Worm (Caenorhabditis elegans): ENCODE measurements around the gene spp-29.
A peak's percentile ranks its signal among the peaks of the same experiment; 100 is the strongest.

spp-29 gene

ce11 chrV:17655205-17655604, 41.4 kb downstream of the spp-29 start:
- TF ChIP-seq tbp1 (GFP tag; optimal IDR thresholded peaks at IDR 0.05) (no peak), atf-7 (tag; optimal IDR thresholded peaks at IDR 0.05) (no peak), lir-1 (GFP tag; conservative IDR thresholded peaks at IDR 0.05) (no peak), Y56A3A.18 (GFP tag; IDR thresholded peaks at IDR 0.05) (no peak), madf-3 (GFP tag; IDR thresholded peaks at IDR 0.05) (no peak), K12H6.12 (tag; optimal IDR thresholded peaks at IDR 0.05) (no peak), hsf-1 (GFP tag; IDR thresholded peaks at IDR 0.05) (0 out of 2 replicates have a peak, but pooled peaks have one; percentile 25), repo-1 (tag; optimal IDR thresholded peaks at IDR 0.05) (no peak), lsl-1 (GFP tag; optimal IDR thresholded peaks at IDR 0.05) (peak; percentile 75), mes-4 (tag; optimal IDR thresholded peaks at IDR 0.05) (no peak), ztf-22 (GFP tag; optimal IDR thresholded peaks at IDR 0.05) (no peak), nhr-120 (GFP tag; IDR thresholded peaks at IDR 0.05) (no peak), egrh-3 (GFP tag; IDR thresholded peaks at IDR 0.05) (no peak), ztf-26 (tag; optimal IDR thresholded peaks at IDR 0.05) (no peak), Y95B8A.8 (GFP tag; IDR thresholded peaks at IDR 0.05) (no peak), D2030.7 (GFP tag; IDR thresholded peaks at IDR 0.05) (peak; percentile 48; the same call in 1 of the 2 replicates), madf-6 (GFP tag; IDR thresholded peaks at IDR 0.05) (peak; percentile 64), attf-5 (GFP tag; optimal IDR thresholded peaks at IDR 0.05) (no peak), ZK185.1 (tag; optimal IDR thresholded peaks at IDR 0.05; ENCODE audit: poor library complexity, severe bottlenecking) (no peak), let-526 (GFP tag; IDR thresholded peaks at IDR 0.05) (no peak), ztf-18 (tag; optimal IDR thresholded peaks at IDR 0.05) (no peak), C06A6.2 (GFP tag; conservative IDR thresholded peaks at IDR 0.05) (no peak), akir-1 (GFP tag; optimal IDR thresholded peaks at IDR 0.05) (no peak), nfya-2 (GFP tag; IDR thresholded peaks at IDR 0.05) (no peak), T26A5.8 (tag; optimal IDR thresholded peaks at IDR 0.05) (no peak), B0019.2 (GFP tag; conservative IDR thresholded peaks at IDR 0.05) (no peak), ztf-28 (GFP tag; IDR thresholded peaks at IDR 0.05) (no peak), F49E8.2 (tag; optimal IDR thresholded peaks at IDR 0.05; ENCODE audit: insufficient read depth) (peak; percentile 2), Y53G8AR.9 (GFP tag; conservative IDR thresholded peaks at IDR 0.05) (no peak), snpc-1.3 (tag; optimal IDR thresholded peaks at IDR 0.05; ENCODE audit: insufficient read depth) (no peak), ceh-40 (GFP tag; IDR thresholded peaks at IDR 0.05) (no peak)

- TF ChIP-seq snpc-1.3 (tag; optimal IDR thresholded peaks at IDR 0.05; ENCODE audit: insufficient read depth) (no peak), hrde-1 (tag; optimal IDR thresholded peaks at IDR 0.05; ENCODE audit: borderline replicate concordance) (no peak), nfya-2 (GFP tag; IDR thresholded peaks at IDR 0.05) (no peak), cebp-2 (GFP tag; IDR thresholded peaks at IDR 0.05) (no peak), somi-1 (GFP tag; optimal IDR thresholded peaks at IDR 0.05) (no peak), F55B11.4 (tag; optimal IDR thresholded peaks at IDR 0.05; ENCODE audit: borderline replicate concordance, insufficient read depth) (no peak), ztf-26 (tag; optimal IDR thresholded peaks at IDR 0.05) (no peak), dox-1 (GFP tag; IDR thresholded peaks at IDR 0.05) (no peak), attf-5 (GFP tag; optimal IDR thresholded peaks at IDR 0.05) (no peak), mes-4 (tag; optimal IDR thresholded peaks at IDR 0.05) (no peak)
These were observed 46.2 kb downstream of the spp-29 start, which contains the start of gene fbxa-192 for ce11 chrV:17650427-17650826. fbxa-192 (minus strand) TSS chrV:17650527.

Data from whole organism, young adult.